Fruit fly (Drosophila melanogaster): ENCODE data around the gene CG34124.
A peak's percentile ranks its signal among the peaks of the same experiment; 100 is the strongest.

Gene CG34124

dm6 chr2L:5009306-5010030 is 51.3 kb downstream of the CG34124 start, which contains the start of gene Rtnl1 (continued):
- peak; percentile 8 for TF ChIP-seq caup (GFP tag; optimal IDR thresholded peaks at IDR 0.05; ENCODE audit: severe bottlenecking)
- peak; percentile 73 for TF ChIP-seq CG2116 (GFP tag; optimal IDR thresholded peaks at IDR 0.05)
- TF ChIP-seq CG8478 (optimal IDR thresholded peaks at IDR 0.05): peak; percentile 66
- TF ChIP-seq CG11696 (GFP tag; IDR thresholded peaks at IDR 0.05): no peak
- TF ChIP-seq CG13624 (GFP tag; optimal IDR thresholded peaks at IDR 0.05): peak; percentile 71
- peak; percentile 57 for TF ChIP-seq Dek (tag; optimal IDR thresholded peaks at IDR 0.05)
- peak; percentile 21 for TF ChIP-seq Bteb2 (GFP tag; optimal IDR thresholded peaks at IDR 0.05)
- TF ChIP-seq Lhr (GFP tag; optimal IDR thresholded peaks at IDR 0.05): peak; percentile 94
- no peak for TF ChIP-seq tio (GFP tag; optimal IDR thresholded peaks at IDR 0.05)
- no peak for TF ChIP-seq ap (GFP tag; IDR thresholded peaks at IDR 0.05)
- TF ChIP-seq YL-1 (GFP tag; optimal IDR thresholded peaks at IDR 0.05): peak; percentile 72
- no peak for TF ChIP-seq Lpt (GFP tag; optimal IDR thresholded peaks at IDR 0.05)
- peak; percentile 52 for TF ChIP-seq CG12155 (GFP tag; optimal IDR thresholded peaks at IDR 0.05)
- TF ChIP-seq dimm (GFP tag; IDR thresholded peaks at IDR 0.05): no peak
- peak; percentile 63 for TF ChIP-seq sug (tag; optimal IDR thresholded peaks at IDR 0.05)
- TF ChIP-seq CG4617 (GFP tag; optimal IDR thresholded peaks at IDR 0.05; ENCODE audit: borderline replicate concordance): peak; percentile 81
- peak; percentile 11 for TF ChIP-seq tx (GFP tag; optimal IDR thresholded peaks at IDR 0.05)
- TF ChIP-seq Hmx (GFP tag; optimal IDR thresholded peaks at IDR 0.05): no peak
- TF ChIP-seq Ets97D (GFP tag; optimal IDR thresholded peaks at IDR 0.05): peak; percentile 86
- peak; percentile 29 for TF ChIP-seq shn (GFP tag; optimal IDR thresholded peaks at IDR 0.05)
- peak; percentile 9 for TF ChIP-seq salm (tag; optimal IDR thresholded peaks at IDR 0.05)
- peak; percentile 81 for TF ChIP-seq Sry-β (GFP tag; optimal IDR thresholded peaks at IDR 0.05)
- no peak for TF ChIP-seq pb (GFP tag; optimal IDR thresholded peaks at IDR 0.05)
- TF ChIP-seq cg (GFP tag; optimal IDR thresholded peaks at IDR 0.05): peak; percentile 95
- TF ChIP-seq Oaz (GFP tag; IDR thresholded peaks at IDR 0.05): no peak
- peak; percentile 28 for TF ChIP-seq CG13424 (tag; optimal IDR thresholded peaks at IDR 0.05)
- TF ChIP-seq chif (GFP tag; optimal IDR thresholded peaks at IDR 0.05): peak in 1 of 2 experiments; percentile 35
- peak; percentile 30 for TF ChIP-seq nom (GFP tag; optimal IDR thresholded peaks at IDR 0.05)
- peak; percentile 42; the same call in 2 of the 3 replicates for TF ChIP-seq Dbx (GFP tag; IDR thresholded peaks at IDR 0.05)
- TF ChIP-seq CG17568 (GFP tag; optimal IDR thresholded peaks at IDR 0.05): no peak
- TF ChIP-seq CG34422 (GFP tag; IDR thresholded peaks at IDR 0.05): peak; percentile 49; the same call in 2 of the 3 replicates
- TF ChIP-seq onecut (GFP tag; IDR thresholded peaks at IDR 0.05): 0 out of 2 replicates have a peak, but pooled peaks have one; percentile 4
- TF ChIP-seq CG2202 (tag; optimal IDR thresholded peaks at IDR 0.05): no peak
- no peak for TF ChIP-seq Taf1 (GFP tag; IDR thresholded peaks at IDR 0.05)
- no peak for TF ChIP-seq Ssrp (tag; optimal IDR thresholded peaks at IDR 0.05)
- TF ChIP-seq Myb (GFP tag; optimal IDR thresholded peaks at IDR 0.05): peak; percentile 87
- no peak for TF ChIP-seq ab (GFP tag; optimal IDR thresholded peaks at IDR 0.05)
- no peak for TF ChIP-seq tap (tag; optimal IDR thresholded peaks at IDR 0.05)
- peak; percentile 45 for TF ChIP-seq luna (GFP tag; optimal IDR thresholded peaks at IDR 0.05)
- TF ChIP-seq Sox102F (GFP tag; optimal IDR thresholded peaks at IDR 0.05): no peak
- no peak for TF ChIP-seq Nf-YA (GFP tag; IDR thresholded peaks at IDR 0.05)
- TF ChIP-seq CG17359 (tag; optimal IDR thresholded peaks at IDR 0.05): no peak
- TF ChIP-seq sob (GFP tag; IDR thresholded peaks at IDR 0.05): no peak; the same call in 1 of the 2 replicates
- TF ChIP-seq CG31388 (GFP tag; optimal IDR thresholded peaks at IDR 0.05): no peak
- no peak for TF ChIP-seq wek (GFP tag; optimal IDR thresholded peaks at IDR 0.05)
- no peak for TF ChIP-seq Six4 (GFP tag; optimal IDR thresholded peaks at IDR 0.05)
- no peak for TF ChIP-seq run (tag; optimal IDR thresholded peaks at IDR 0.05)
- TF ChIP-seq HLH4C (GFP tag; IDR thresholded peaks at IDR 0.05; ENCODE audit: partially characterized antibody): peak; percentile 82
- TF ChIP-seq hkb (optimal IDR thresholded peaks at IDR 0.05): peak; percentile 94
- no peak; the same call in 1 of the 2 replicates for TF ChIP-seq hkb (GFP tag; IDR thresholded peaks at IDR 0.05)

Measured in whole organism, embryonic.